Fruit fly (Drosophila melanogaster): ENCODE data around the gene BicD.

BicD gene

dm6 chr2L:17472582-17473524 lies at the start of gene BicD (continued):
- TF ChIP-seq knrl (GFP tag; IDR thresholded peaks at IDR 0.05; ENCODE audit: partially characterized antibody), result peak; percentile 73
- no peak for TF ChIP-seq CG7556 (GFP tag; optimal IDR thresholded peaks at IDR 0.05)
- TF ChIP-seq CG2199 (GFP tag; IDR thresholded peaks at IDR 0.05), result 0 out of 3 replicates have a peak, but pooled peaks have one; percentile 26
- TF ChIP-seq ab (GFP tag; optimal IDR thresholded peaks at IDR 0.05), result no peak
- TF ChIP-seq Eip74EF (GFP tag; optimal IDR thresholded peaks at IDR 0.05), result no peak
- TF ChIP-seq CG17829 (tag; optimal IDR thresholded peaks at IDR 0.05), result peak; percentile 68
- no peak for TF ChIP-seq slbo (GFP tag; IDR thresholded peaks at IDR 0.05)
- TF ChIP-seq CG31365 (tag; optimal IDR thresholded peaks at IDR 0.05), result no peak
- peak; percentile 77 for TF ChIP-seq Dref (GFP tag; IDR thresholded peaks at IDR 0.05)
- TF ChIP-seq CG12744 (GFP tag; optimal IDR thresholded peaks at IDR 0.05), result no peak
- no peak for TF ChIP-seq tin (GFP tag; optimal IDR thresholded peaks at IDR 0.05)
- TF ChIP-seq Atf6 (GFP tag; IDR thresholded peaks at IDR 0.05), result peak; percentile 17; the same call in 1 of the 2 replicates
- TF ChIP-seq kni (GFP tag; optimal IDR thresholded peaks at IDR 0.05), result peak; percentile 3
- TF ChIP-seq H15 (GFP tag; IDR thresholded peaks at IDR 0.05), result no peak
- TF ChIP-seq CG6791 (GFP tag; IDR thresholded peaks at IDR 0.05; ENCODE audit: partially characterized antibody), result peak; percentile 63; the same call in 1 of the 3 replicates
- TF ChIP-seq mld (GFP tag; IDR thresholded peaks at IDR 0.05; ENCODE audit: partially characterized antibody), result no peak
- no peak for TF ChIP-seq Xrp1 (GFP tag; IDR thresholded peaks at IDR 0.05)
- TF ChIP-seq CG6254 (GFP tag; optimal IDR thresholded peaks at IDR 0.05), result peak; percentile 7
- TF ChIP-seq CG18011 (GFP tag; optimal IDR thresholded peaks at IDR 0.05), result no peak
- TF ChIP-seq Deaf1 (tag; optimal IDR thresholded peaks at IDR 0.05), result peak; percentile 34
- TF ChIP-seq B-H2 (GFP tag; optimal IDR thresholded peaks at IDR 0.05), result no peak
- TF ChIP-seq Mad (GFP tag; optimal IDR thresholded peaks at IDR 0.05), result no peak
- TF ChIP-seq dan (GFP tag; IDR thresholded peaks at IDR 0.05), result no peak
- no peak for TF ChIP-seq CG12071 (GFP tag; optimal IDR thresholded peaks at IDR 0.05)
- TF ChIP-seq CTCF (GFP tag; optimal IDR thresholded peaks at IDR 0.05), result peak; percentile 54
- TF ChIP-seq Sox102F (GFP tag; optimal IDR thresholded peaks at IDR 0.05), result no peak
- TF ChIP-seq CG16813 (GFP tag; IDR thresholded peaks at IDR 0.05; ENCODE audit: partially characterized antibody), result peak; percentile 66
- TF ChIP-seq sug (tag; optimal IDR thresholded peaks at IDR 0.05), result peak; percentile 30
- no peak for TF ChIP-seq CG14965 (GFP tag; optimal IDR thresholded peaks at IDR 0.05; ENCODE audit: borderline replicate concordance)
- TF ChIP-seq CG34376 (GFP tag; optimal IDR thresholded peaks at IDR 0.05), result peak; percentile 28
- TF ChIP-seq gro (GFP tag; optimal IDR thresholded peaks at IDR 0.05), result no peak
- peak; percentile 70 for TF ChIP-seq Scr (GFP tag; IDR thresholded peaks at IDR 0.05; ENCODE audit: partially characterized antibody)
- TF ChIP-seq tio (GFP tag; optimal IDR thresholded peaks at IDR 0.05), result no peak
- TF ChIP-seq Gug (GFP tag; IDR thresholded peaks at IDR 0.05), result no peak
- TF ChIP-seq danr (GFP tag; IDR thresholded peaks at IDR 0.05), result no peak
- TF ChIP-seq CG15269 (tag; optimal IDR thresholded peaks at IDR 0.05), result no peak
- no peak for TF ChIP-seq slou (GFP tag; optimal IDR thresholded peaks at IDR 0.05)
- no peak for TF ChIP-seq CG4282 (GFP tag; optimal IDR thresholded peaks at IDR 0.05)
- no peak for TF ChIP-seq CG1792 (GFP tag; optimal IDR thresholded peaks at IDR 0.05)
- no peak for TF ChIP-seq sc (optimal IDR thresholded peaks at IDR 0.05)
- no peak for TF ChIP-seq sc (GFP tag; optimal IDR thresholded peaks at IDR 0.05)
- TF ChIP-seq CG1233 (GFP tag; optimal IDR thresholded peaks at IDR 0.05), result no peak
- peak; percentile 46 for TF ChIP-seq Dp (GFP tag; optimal IDR thresholded peaks at IDR 0.05)
- TF ChIP-seq crc (GFP tag; optimal IDR thresholded peaks at IDR 0.05), result no peak
- no peak for TF ChIP-seq NK7.1 (GFP tag; optimal IDR thresholded peaks at IDR 0.05)
- no peak for TF ChIP-seq Spps (tag; optimal IDR thresholded peaks at IDR 0.05)
- 0 out of 2 replicates have a peak, but pooled peaks have one; percentile 8 for TF ChIP-seq CG10366 (GFP tag; IDR thresholded peaks at IDR 0.05)
- TF ChIP-seq Aef1 (GFP tag; IDR thresholded peaks at IDR 0.05), result 0 out of 3 replicates have a peak, but pooled peaks have one; percentile 12
- no peak for TF ChIP-seq CG10147 (GFP tag; optimal IDR thresholded peaks at IDR 0.05)

Measured in whole organism, embryonic.